Worm (Caenorhabditis elegans) whole organism, early embryonic: Measurements from ENCODE around the gene Y38H6C.13.

Experiments
- ama-1 ChIP-seq: fragments of 150-350 bp; optimal IDR thresholded peaks from 2 replicates; lab custom pipeline; 2014
- ceh-13 ChIP-seq: fragments of 200-800 bp; sonication (Bioruptor generic); optimal IDR thresholded peaks from 2 replicates; lab custom pipeline; 2018; ENCODE audit warnings: mild to moderate bottlenecking, missing genetic modification characterization, missing compliant biosample characterization
- ets-7 ChIP-seq: sonication (generic microtip); optimal IDR thresholded peaks from 2 replicates; lab custom pipeline; 2016; ENCODE audit warnings: missing genotype, missing genetic modification characterization, missing compliant biosample characterization
- flt-1 ChIP-seq: fragments of 200-800 bp; sonication (Bioruptor generic); IDR thresholded peaks from 2 replicates; pipeline ENCODE4 v1.3.6; 2022; ENCODE audit warnings: missing genetic modification characterization, missing compliant biosample characterization
- hnd-1 ChIP-seq: sonication (generic microtip); optimal IDR thresholded peaks from 2 replicates; lab custom pipeline; 2016; ENCODE audit warnings: missing genetic modification characterization, missing compliant biosample characterization
- tbx-11 ChIP-seq: fragments of 200-800 bp; sonication (Bioruptor generic); IDR thresholded peaks from 2 replicates; pipeline ENCODE4 v1.3.6; 2022; ENCODE audit warnings: missing genetic modification characterization, missing compliant biosample characterization

DNA sequence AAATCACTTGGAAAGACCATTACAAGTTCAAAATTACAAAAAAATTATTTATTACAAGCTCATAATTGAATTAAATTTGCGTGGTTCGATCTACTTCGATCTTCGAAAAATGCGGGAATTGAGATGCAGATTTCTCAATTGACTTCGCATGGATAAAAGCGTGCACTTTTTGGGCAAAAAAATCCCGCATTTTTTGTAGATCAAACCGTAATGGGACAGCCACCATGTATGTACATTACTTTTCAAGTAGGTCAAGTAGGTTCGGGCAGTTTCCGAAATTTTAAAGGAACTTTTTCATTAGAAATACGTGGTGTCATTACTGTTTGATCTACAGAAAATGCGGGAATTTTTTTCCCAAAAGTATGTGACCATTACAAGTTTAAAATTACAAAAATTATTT lies 30.1 kb upstream of the Y38H6C.13 start:
- TF ChIP-seq ama-1 (lab: Kevin White, UChicago) = no peak
- TF ChIP-seq ets-7 = no peak
- no peak for TF ChIP-seq hnd-1 (tag; lab: Kevin White, UChicago)
- no peak for TF ChIP-seq ceh-13
- no peak for TF ChIP-seq flt-1 (GFP tag; lab: Robert Waterston, UW)
- TF ChIP-seq tbx-11 = no peak
